Fruit fly (Drosophila melanogaster): ENCODE measurements around the gene TBC1D23.

The TBC1D23 gene

DNA sequence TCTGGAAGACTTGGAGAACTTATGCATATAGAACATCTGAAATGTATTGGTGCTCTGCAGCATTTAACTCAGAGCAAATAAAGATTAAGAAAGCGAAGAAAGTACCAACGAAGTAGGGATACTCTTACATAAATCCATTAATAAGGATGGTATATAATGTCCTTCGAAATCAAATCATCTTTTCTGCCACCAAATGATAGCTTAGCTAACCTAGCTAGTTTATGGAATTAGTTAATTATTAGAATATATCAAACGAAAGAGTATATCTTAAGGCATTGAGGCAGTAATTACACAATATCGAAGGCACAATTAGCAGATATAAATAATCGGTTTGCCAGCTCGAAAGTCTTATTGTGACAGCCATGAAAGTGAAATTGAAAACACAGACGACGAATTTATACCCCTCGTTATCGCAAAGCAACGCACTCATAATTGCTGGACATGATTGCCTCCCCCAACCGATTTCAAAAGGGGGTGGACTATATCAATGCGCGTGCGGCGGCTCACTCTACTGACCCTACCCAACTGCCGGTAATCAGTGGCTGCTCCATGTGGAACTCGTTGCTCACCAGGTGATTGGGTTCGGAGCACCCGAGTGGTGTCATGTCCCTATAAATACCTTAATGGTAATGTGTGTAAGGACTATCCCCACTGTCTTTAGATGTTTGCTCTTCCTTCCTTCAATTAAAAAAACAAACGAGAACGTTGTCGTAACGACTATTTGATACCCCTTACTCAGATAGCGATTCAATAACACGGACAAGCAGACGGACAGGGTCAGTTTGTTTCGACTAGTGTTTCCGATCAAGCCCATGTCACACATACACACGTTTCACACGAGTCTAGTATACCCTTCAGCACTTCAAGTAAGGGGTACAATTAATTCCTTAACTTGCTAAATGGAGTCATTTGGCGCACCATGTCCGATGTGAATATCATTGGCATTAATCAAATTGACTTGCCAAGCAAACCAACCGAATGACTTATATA, 15.6 kb downstream of the TBC1D23 start (continued):
- TF ChIP-seq lola (GFP tag; optimal IDR thresholded peaks at IDR 0.05) (peak in 1 of 3 experiments; percentile 31), btn (GFP tag; optimal IDR thresholded peaks at IDR 0.05) (no peak), CkIIα-i1 (GFP tag; IDR thresholded peaks at IDR 0.05) (no peak), abd-A (tag; optimal IDR thresholded peaks at IDR 0.05) (no peak), ato (GFP tag; IDR thresholded peaks at IDR 0.05; ENCODE audit: partially characterized antibody) (no peak), pros (GFP tag; optimal IDR thresholded peaks at IDR 0.05) (no peak), CG7928 (GFP tag; optimal IDR thresholded peaks at IDR 0.05) (no peak), Dip3 (GFP tag; optimal IDR thresholded peaks at IDR 0.05) (peak; percentile 48), pb (GFP tag; optimal IDR thresholded peaks at IDR 0.05) (no peak), CG12219 (GFP tag; optimal IDR thresholded peaks at IDR 0.05) (peak; percentile 51), schlank (tag; optimal IDR thresholded peaks at IDR 0.05) (peak; percentile 16), CG11093 (GFP tag; IDR thresholded peaks at IDR 0.05) (no peak), CG10209 (GFP tag; optimal IDR thresholded peaks at IDR 0.05) (peak; percentile 28), YL-1 (GFP tag; optimal IDR thresholded peaks at IDR 0.05) (no peak), CG30020 (tag; optimal IDR thresholded peaks at IDR 0.05) (no peak), CG12659 (GFP tag; optimal IDR thresholded peaks at IDR 0.05) (peak; percentile 23), Chrac-16 (GFP tag; optimal IDR thresholded peaks at IDR 0.05) (peak; percentile 39), CG15073 (GFP tag; optimal IDR thresholded peaks at IDR 0.05) (no peak), CG3281 (GFP tag; optimal IDR thresholded peaks at IDR 0.05) (peak; percentile 54), CG1233 (GFP tag; optimal IDR thresholded peaks at IDR 0.05) (peak; percentile 43), CG34376 (GFP tag; optimal IDR thresholded peaks at IDR 0.05) (no peak), CG6175 (GFP tag; IDR thresholded peaks at IDR 0.05) (no peak), Sin3A (optimal IDR thresholded peaks at IDR 0.05) (no peak), CG7271 (tag; optimal IDR thresholded peaks at IDR 0.05) (no peak), croc (GFP tag; conservative IDR thresholded peaks at IDR 0.05) (peak; percentile 21; the same call in 2 of the 3 replicates), BEAF-32 (GFP tag; optimal IDR thresholded peaks at IDR 0.05) (no peak), HmgD (GFP tag; optimal IDR thresholded peaks at IDR 0.05) (no peak), CG6854 (GFP tag; optimal IDR thresholded peaks at IDR 0.05) (no peak), CG1603 (tag; optimal IDR thresholded peaks at IDR 0.05) (peak; percentile 78), shn (GFP tag; optimal IDR thresholded peaks at IDR 0.05) (no peak), Atf-2 (GFP tag; optimal IDR thresholded peaks at IDR 0.05) (no peak), slou (GFP tag; optimal IDR thresholded peaks at IDR 0.05) (no peak), CG8388 (GFP tag; optimal IDR thresholded peaks at IDR 0.05) (peak; percentile 58), D19A (tag; optimal IDR thresholded peaks at IDR 0.05) (peak; percentile 98), cad (GFP tag; optimal IDR thresholded peaks at IDR 0.05) (no peak), CG9609 (GFP tag; optimal IDR thresholded peaks at IDR 0.05) (peak; percentile 37), CG13296 (GFP tag; optimal IDR thresholded peaks at IDR 0.05) (peak; percentile 42), tll (GFP tag; optimal IDR thresholded peaks at IDR 0.05) (no peak), CG11085 (GFP tag; IDR thresholded peaks at IDR 0.05) (no peak), Meics (GFP tag; optimal IDR thresholded peaks at IDR 0.05) (peak; percentile 55), CG31388 (GFP tag; optimal IDR thresholded peaks at IDR 0.05) (no peak), CG2120 (GFP tag; optimal IDR thresholded peaks at IDR 0.05) (peak; percentile 69), fu2 (GFP tag; optimal IDR thresholded peaks at IDR 0.05) (no peak), zf30C (GFP tag; optimal IDR thresholded peaks at IDR 0.05) (no peak), CG13424 (tag; optimal IDR thresholded peaks at IDR 0.05) (peak; percentile 62), toy (GFP tag; IDR thresholded peaks at IDR 0.05) (no peak), da (GFP tag; optimal IDR thresholded peaks at IDR 0.05) (no peak), CG12942 (GFP tag; optimal IDR thresholded peaks at IDR 0.05) (peak; percentile 2), ind (GFP tag; optimal IDR thresholded peaks at IDR 0.05) (peak; percentile 49)

Data from whole organism, embryonic.